Worm (Caenorhabditis elegans) whole organism, L3 larva: ENCODE data around the gene dnj-5.

ENCODE experiments used
- R02D3.7 ChIP-seq: fragments of 150-350 bp; optimal IDR thresholded peaks from 2 replicates; lab custom pipeline; 2014; ENCODE audit warnings: missing biosample characterization, missing genetic modification characterization
- elt-3 ChIP-seq, 3 experiments: fragments of 150-350 bp in 1 of 3; sonication (generic microtip) in 2 of 3; optimal IDR thresholded peaks; 2 replicates in 2 of 3; 4 replicates in 1 of 3; lab custom pipeline; 2014 to 2017; ENCODE audit warnings: missing biosample characterization in 3 of 3, missing genetic modification characterization in 3 of 3
- lin-15B ChIP-seq: fragments of 150-350 bp; optimal IDR thresholded peaks from 2 replicates; lab custom pipeline; 2014; ENCODE audit warnings: missing biosample characterization, missing genetic modification characterization
- lin-39 ChIP-seq: fragments of 150-350 bp; optimal IDR thresholded peaks from 2 replicates; lab custom pipeline; 2018; ENCODE audit warnings: missing biosample characterization, missing genetic modification reagents, missing genetic modification characterization
- nhr-25 ChIP-seq: sonication (generic microtip); optimal IDR thresholded peaks from 2 replicates; lab custom pipeline; 2017; ENCODE audit warnings: missing biosample characterization, missing genetic modification characterization

- TF ChIP-seq nhr-25 (no peak), R02D3.7 (no peak), lin-39 (tag; lab: Kevin White, UChicago) (no peak), lin-15B (tag; lab: Kevin White, UChicago) (no peak), elt-3 (tag; optimal IDR thresholded peaks at IDR 0.05; lab: Kevin White, UChicago) (no peak)
Observed at ce11 chrII:6901795-6902194, 43.7 kb upstream of the dnj-5 start, which contains the start of gene psmd-9.
